Worm (Caenorhabditis elegans): ENCODE measurements around the gene C40A11.4.

Gene C40A11.4

ce11 chrII:2137235-2137634 lies at the start of gene C40A11.4:
Gene C40A11.4, plus strand, starts transcription at chrII:2137422.
- TF ChIP-seq dao-5 (tag; optimal IDR thresholded peaks at IDR 0.05) (no peak), him-1 (tag; optimal IDR thresholded peaks at IDR 0.05) (no peak), W03F9.2 (tag; optimal IDR thresholded peaks at IDR 0.05) (no peak)

- no peak for TF ChIP-seq him-1 (tag; optimal IDR thresholded peaks at IDR 0.05)
- no peak for TF ChIP-seq dao-5 (tag; optimal IDR thresholded peaks at IDR 0.05)
- no peak for TF ChIP-seq W03F9.2 (tag; optimal IDR thresholded peaks at IDR 0.05)
Observed at ce11 chrII:2090605-2091004, 46.6 kb upstream of the C40A11.4 start, which contains the start of gene trpl-5. Gene trpl-5, minus strand, starts transcription at chrII:2090636.

ce11 chrII:2091972-2092371 lies 45.2 kb upstream of the C40A11.4 start, which contains the start of gene T16A1.10:
Gene T16A1.10, minus strand, starts transcription at chrII:2092094.
- TF ChIP-seq him-1 (tag; optimal IDR thresholded peaks at IDR 0.05) = no peak
- TF ChIP-seq W03F9.2 (tag; optimal IDR thresholded peaks at IDR 0.05) = no peak
- no peak for TF ChIP-seq dao-5 (tag; optimal IDR thresholded peaks at IDR 0.05)

ce11 chrII:2093456-2093926 lies 43.7 kb upstream of the C40A11.4 start, which contains the start of gene fbxb-37:
Gene fbxb-37, minus strand, starts transcription at chrII:2093876.
- TF ChIP-seq W03F9.2 (tag; optimal IDR thresholded peaks at IDR 0.05) (no peak), him-1 (tag; optimal IDR thresholded peaks at IDR 0.05) (no peak)

- TF ChIP-seq him-1 (tag; optimal IDR thresholded peaks at IDR 0.05) (no peak), dao-5 (tag; optimal IDR thresholded peaks at IDR 0.05) (no peak), W03F9.2 (tag; optimal IDR thresholded peaks at IDR 0.05) (no peak)
Observed at ce11 chrII:2094924-2095650, 42.1 kb upstream of the C40A11.4 start, which contains the start of gene T16A1.2. Gene T16A1.2, plus strand, starts transcription at chrII:2095600.

ce11 chrII:2099139-2099976 lies 37.9 kb upstream of the C40A11.4 start, which contains the start of gene math-42:
Gene math-42, plus strand, starts transcription at chrII:2099926.
- TF ChIP-seq him-1 (tag; optimal IDR thresholded peaks at IDR 0.05) (no peak), dao-5 (tag; optimal IDR thresholded peaks at IDR 0.05) (no peak), W03F9.2 (tag; optimal IDR thresholded peaks at IDR 0.05) (no peak)

- no peak for TF ChIP-seq W03F9.2 (tag; optimal IDR thresholded peaks at IDR 0.05)
- no peak for TF ChIP-seq dao-5 (tag; optimal IDR thresholded peaks at IDR 0.05)
- TF ChIP-seq him-1 (tag; optimal IDR thresholded peaks at IDR 0.05) = no peak
Observed at ce11 chrII:2108295-2108694, 28.9 kb upstream of the C40A11.4 start, which contains the start of gene R52.4. Gene R52.4, minus strand, starts transcription at chrII:2108395.

ce11 chrII:2109943-2110342 lies 27.3 kb upstream of the C40A11.4 start, which contains the start of gene R52.5:
Gene R52.5, minus strand, starts transcription at chrII:2110043.
- TF ChIP-seq him-1 (tag; optimal IDR thresholded peaks at IDR 0.05) (no peak), dao-5 (tag; optimal IDR thresholded peaks at IDR 0.05) (no peak), W03F9.2 (tag; optimal IDR thresholded peaks at IDR 0.05) (no peak)

- TF ChIP-seq W03F9.2 (tag; optimal IDR thresholded peaks at IDR 0.05) (no peak), dao-5 (tag; optimal IDR thresholded peaks at IDR 0.05) (no peak), him-1 (tag; optimal IDR thresholded peaks at IDR 0.05) (no peak)
Observed at ce11 chrII:2112948-2113347, 24.3 kb upstream of the C40A11.4 start, which contains the start of gene R52.6. Gene R52.6, minus strand, starts transcription at chrII:2113048.

ce11 chrII:2114488-2114887 lies 22.7 kb upstream of the C40A11.4 start:
- no peak for TF ChIP-seq dao-5 (tag; optimal IDR thresholded peaks at IDR 0.05)
- TF ChIP-seq W03F9.2 (tag; optimal IDR thresholded peaks at IDR 0.05) = no peak
- no peak for TF ChIP-seq him-1 (tag; optimal IDR thresholded peaks at IDR 0.05)

ce11 chrII:2116794-2117193 lies 20.4 kb upstream of the C40A11.4 start, which contains the start of gene srh-195:
Gene srh-195, minus strand, starts transcription at chrII:2116894.
- TF ChIP-seq dao-5 (tag; optimal IDR thresholded peaks at IDR 0.05) = no peak
- no peak for TF ChIP-seq him-1 (tag; optimal IDR thresholded peaks at IDR 0.05)
- no peak for TF ChIP-seq W03F9.2 (tag; optimal IDR thresholded peaks at IDR 0.05)

- TF ChIP-seq him-1 (tag; optimal IDR thresholded peaks at IDR 0.05) (no peak), W03F9.2 (tag; optimal IDR thresholded peaks at IDR 0.05) (no peak), dao-5 (tag; optimal IDR thresholded peaks at IDR 0.05) (no peak)
Observed at ce11 chrII:2122091-2122490, 15.1 kb upstream of the C40A11.4 start, which contains the start of gene math-37. Gene math-37, minus strand, starts transcription at chrII:2122191.

ce11 chrII:2122762-2123161 lies 14.5 kb upstream of the C40A11.4 start:
- TF ChIP-seq dao-5 (tag; optimal IDR thresholded peaks at IDR 0.05) (no peak), W03F9.2 (tag; optimal IDR thresholded peaks at IDR 0.05) (no peak), him-1 (tag; optimal IDR thresholded peaks at IDR 0.05) (no peak)

Measured in whole organism, L4/young adult.